Fruit fly (Drosophila melanogaster) whole organism, prepupa: ENCODE data around the gene Top3alpha.

Experiments
- CG10631 ChIP-seq: fragments of 200-800 bp; sonication (Bioruptor generic); optimal IDR thresholded peaks from 2 replicates; lab custom pipeline; 2016; ENCODE audit warnings: missing biosample characterization, missing genetic modification characterization
- CG10669 ChIP-seq: fragments of 200-800 bp; sonication (Bioruptor generic); optimal IDR thresholded peaks from 3 replicates; lab custom pipeline; 2018; ENCODE audit warnings: missing biosample characterization, mild to moderate bottlenecking, missing genetic modification characterization, moderate library complexity
- CG11294 ChIP-seq: fragments of 200-800 bp; sonication (Bioruptor generic); IDR thresholded peaks from 2 replicates; pipeline ENCODE4 v1.3.6; 2022; ENCODE audit warnings: missing biosample characterization, missing genetic modification characterization
- CG11762 ChIP-seq: fragments of 200-800 bp; sonication (Bioruptor generic); optimal IDR thresholded peaks from 3 replicates; lab custom pipeline; 2016; ENCODE audit warnings: missing biosample characterization, missing genetic modification characterization; ENCODE audit not compliant: insufficient read depth
- CG1621 ChIP-seq: fragments of 200-800 bp; sonication (Bioruptor generic); optimal IDR thresholded peaks from 3 replicates; lab custom pipeline; 2018; ENCODE audit warnings: missing biosample characterization, mild to moderate bottlenecking, missing genetic modification characterization
- CG16779 ChIP-seq: fragments of 200-800 bp; sonication (Bioruptor generic); optimal IDR thresholded peaks from 3 replicates; lab custom pipeline; 2017; ENCODE audit warnings: missing biosample characterization, mild to moderate bottlenecking, missing genetic modification characterization
- CG3032 ChIP-seq: fragments of 200-800 bp; optimal IDR thresholded peaks from 2 replicates; lab custom pipeline; 2019; ENCODE audit warnings: missing biosample characterization, mild to moderate bottlenecking, missing genetic modification characterization, moderate library complexity
- CG32006 ChIP-seq: fragments of 200-800 bp; sonication (Bioruptor generic); optimal IDR thresholded peaks from 3 replicates; lab custom pipeline; 2017; ENCODE audit warnings: missing biosample characterization, mild to moderate bottlenecking, missing genetic modification characterization
- CG3919 ChIP-seq: fragments of 200-800 bp; sonication (Bioruptor generic); optimal IDR thresholded peaks from 3 replicates; lab custom pipeline; 2016; ENCODE audit warnings: missing biosample characterization, missing genetic modification characterization
- CG4318 ChIP-seq: fragments of 200-800 bp; sonication (Bioruptor generic); optimal IDR thresholded peaks from 3 replicates; lab custom pipeline; 2017; ENCODE audit warnings: missing biosample characterization, mild to moderate bottlenecking, missing genetic modification characterization
- CG6163 ChIP-seq: fragments of 200-800 bp; sonication (Bioruptor generic); IDR thresholded peaks from 3 replicates; pipeline ENCODE4 v1.3.6; 2022; ENCODE audit warnings: missing biosample characterization, missing genetic modification characterization
- CG6276 ChIP-seq: fragments of 200-800 bp; sonication (Bioruptor generic); optimal IDR thresholded peaks from 2 replicates; lab custom pipeline; 2017; ENCODE audit warnings: missing biosample characterization, mild to moderate bottlenecking, missing genetic modification characterization
- Eip75B ChIP-seq: fragments of 200-800 bp; sonication (Bioruptor generic); optimal IDR thresholded peaks from 3 replicates; lab custom pipeline; 2016; ENCODE audit warnings: missing biosample characterization, missing genetic modification characterization
- Eip78C ChIP-seq: fragments of 200-800 bp; sonication (Bioruptor generic); peaks from one replicate; lab custom pipeline; 2016; ENCODE audit warnings: missing biosample characterization, missing genetic modification characterization
- Gug ChIP-seq: fragments of 200-800 bp; sonication (Bioruptor generic); IDR thresholded peaks from 2 replicates; pipeline ENCODE4 v1.3.6; 2022; ENCODE audit warnings: missing biosample characterization, missing genetic modification characterization
- Hr4 ChIP-seq: fragments of 200-800 bp; sonication (Bioruptor generic); optimal IDR thresholded peaks from 3 replicates; lab custom pipeline; 2016; ENCODE audit warnings: missing biosample characterization, missing genetic modification characterization
- Met ChIP-seq: fragments of 200-800 bp; sonication (Bioruptor generic); optimal IDR thresholded peaks from 3 replicates; lab custom pipeline; 2016; ENCODE audit warnings: missing biosample characterization, missing genetic modification characterization
- OdsH ChIP-seq: fragments of 200-800 bp; sonication (Bioruptor generic); optimal IDR thresholded peaks from 3 replicates; lab custom pipeline; 2016; ENCODE audit warnings: missing biosample characterization, missing genetic modification characterization
- Smox ChIP-seq: fragments of 200-800 bp; sonication (Bioruptor generic); optimal IDR thresholded peaks from 3 replicates; lab custom pipeline; 2016; ENCODE audit warnings: missing biosample characterization, missing genetic modification characterization
- Sox14 ChIP-seq: fragments of 200-800 bp; sonication (Bioruptor generic); optimal IDR thresholded peaks from 3 replicates; lab custom pipeline; 2016; ENCODE audit warnings: missing biosample characterization, missing genetic modification characterization
- Sox15 ChIP-seq: fragments of 200-800 bp; sonication (Bioruptor generic); optimal IDR thresholded peaks from 3 replicates; lab custom pipeline; 2016; ENCODE audit warnings: missing biosample characterization, missing genetic modification characterization
- achi ChIP-seq: fragments of 200-800 bp; sonication (Bioruptor generic); optimal IDR thresholded peaks from 3 replicates; lab custom pipeline; 2016; ENCODE audit warnings: missing biosample characterization, missing genetic modification characterization
- acj6 ChIP-seq: fragments of 200-800 bp; sonication (Bioruptor generic); optimal IDR thresholded peaks from 3 replicates; lab custom pipeline; 2016; ENCODE audit warnings: missing biosample characterization, missing genetic modification characterization
- esn ChIP-seq: fragments of 200-800 bp; sonication (Bioruptor generic); optimal IDR thresholded peaks from 2 replicates; lab custom pipeline; 2016; ENCODE audit warnings: missing biosample characterization, mild to moderate bottlenecking, missing genetic modification characterization, moderate library complexity
- fkh ChIP-seq: fragments of 200-800 bp; sonication (Bioruptor generic); optimal IDR thresholded peaks from 3 replicates; lab custom pipeline; 2017; ENCODE audit warnings: missing biosample characterization, mild to moderate bottlenecking, missing genetic modification characterization, moderate library complexity
- net ChIP-seq: fragments of 200-800 bp; sonication (Bioruptor generic); optimal IDR thresholded peaks from 3 replicates; lab custom pipeline; 2016; ENCODE audit warnings: missing biosample characterization, missing genetic modification characterization
- pdm3 ChIP-seq: fragments of 200-800 bp; sonication (Bioruptor generic); optimal IDR thresholded peaks from 3 replicates; lab custom pipeline; 2016; ENCODE audit warnings: missing biosample characterization, missing genetic modification characterization
- salr ChIP-seq, 2 experiments: fragments of 200-800 bp; sonication (Bioruptor generic); optimal IDR thresholded peaks; 3 replicates each; lab custom pipeline; 2016 to 2018; ENCODE audit warnings: missing biosample characterization in 2 of 2, missing genetic modification characterization in 2 of 2, mild to moderate bottlenecking in 1 of 2
- spab ChIP-seq: fragments of 200-800 bp; sonication (Bioruptor generic); optimal IDR thresholded peaks from 2 replicates; lab custom pipeline; 2017; ENCODE audit warnings: missing biosample characterization, mild to moderate bottlenecking, missing genetic modification characterization, missing genetic modification reagents
- svp ChIP-seq: fragments of 200-800 bp; sonication (Bioruptor generic); peaks from one replicate; lab custom pipeline; 2016; ENCODE audit warnings: missing biosample characterization, missing genetic modification characterization
- vri ChIP-seq: fragments of 200-800 bp; sonication (Bioruptor generic); optimal IDR thresholded peaks from 3 replicates; lab custom pipeline; 2016; ENCODE audit warnings: missing biosample characterization, mild to moderate bottlenecking, missing genetic modification characterization

The Top3alpha gene

DNA sequence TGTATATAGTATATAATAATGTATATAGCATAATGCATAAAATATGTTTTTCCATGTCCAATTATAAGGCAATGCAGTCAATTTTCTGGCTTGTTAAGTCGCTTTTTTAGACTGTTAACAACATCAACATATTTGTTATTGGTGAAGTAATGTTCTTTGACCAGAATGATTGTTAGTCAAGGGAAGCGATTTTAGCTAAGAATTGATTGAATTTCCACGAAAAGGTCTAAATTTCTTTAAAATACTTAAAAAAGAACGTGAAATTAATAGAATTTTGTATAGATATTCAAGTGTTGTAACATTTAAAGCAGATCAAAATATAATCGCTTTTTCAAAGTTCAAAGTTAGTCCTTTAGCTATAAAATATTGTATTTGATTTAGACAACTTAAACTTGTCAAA, 34.6 kb upstream of the Top3alpha start:
- TF ChIP-seq pdm3, result peak; percentile 1
- peak; percentile 0 for TF ChIP-seq Sox14 (GFP tag; lab: Kevin White, UChicago)
- TF ChIP-seq CG11762 (GFP tag; lab: Kevin White, UChicago), result no peak
- peak; percentile 84 for TF ChIP-seq Eip78C
- no peak for TF ChIP-seq Eip75B (GFP tag; lab: Kevin White, UChicago)
- peak; percentile 9 for TF ChIP-seq CG3919
- no peak for TF ChIP-seq CG16779 (tag; lab: Kevin White, UChicago)
- TF ChIP-seq salr (GFP tag; optimal IDR thresholded peaks at IDR 0.05; lab: Kevin White, UChicago), result peak in 1 of 2 experiments; percentile 36
- no peak for TF ChIP-seq Met (GFP tag; lab: Kevin White, UChicago)
- no peak for TF ChIP-seq Sox15 (GFP tag; lab: Kevin White, UChicago)
- TF ChIP-seq CG3032 (tag; lab: Kevin White, UChicago), result peak; percentile 10
- TF ChIP-seq Smox, result no peak
- no peak for TF ChIP-seq net
- TF ChIP-seq CG32006 (GFP tag; lab: Kevin White, UChicago), result peak; percentile 75
- peak; percentile 52 for TF ChIP-seq CG6276 (GFP tag; lab: Kevin White, UChicago)
- TF ChIP-seq Gug (GFP tag; lab: Robert Waterston, UW), result no peak
- TF ChIP-seq Hr4 (GFP tag; lab: Kevin White, UChicago), result peak; percentile 9
- peak; percentile 17 for TF ChIP-seq OdsH (GFP tag; lab: Kevin White, UChicago)
- TF ChIP-seq svp (GFP tag; lab: Kevin White, UChicago), result peak; percentile 48
- TF ChIP-seq CG11294 (GFP tag; lab: Robert Waterston, UW), result no peak
- TF ChIP-seq CG10631 (GFP tag; lab: Kevin White, UChicago), result peak; percentile 24
- TF ChIP-seq spab (GFP tag; lab: Kevin White, UChicago), result peak; percentile 0
- peak; percentile 58 for TF ChIP-seq CG4318
- TF ChIP-seq, all 60 proteins: peak for 14

dm6 chr2L:19463824-19464317, 34.1 kb upstream of the Top3alpha start, which contains the start of gene tj:
tj (plus strand) TSS chr2L:19464267.
- peak; percentile 60 for TF ChIP-seq svp (GFP tag; lab: Kevin White, UChicago)
- peak; percentile 12 for TF ChIP-seq Eip78C
- TF ChIP-seq CG1621 (tag; lab: Kevin White, UChicago), result no peak
- 0 out of 3 replicates have a peak, but pooled peaks have one; percentile 22 for TF ChIP-seq CG6163

DNA sequence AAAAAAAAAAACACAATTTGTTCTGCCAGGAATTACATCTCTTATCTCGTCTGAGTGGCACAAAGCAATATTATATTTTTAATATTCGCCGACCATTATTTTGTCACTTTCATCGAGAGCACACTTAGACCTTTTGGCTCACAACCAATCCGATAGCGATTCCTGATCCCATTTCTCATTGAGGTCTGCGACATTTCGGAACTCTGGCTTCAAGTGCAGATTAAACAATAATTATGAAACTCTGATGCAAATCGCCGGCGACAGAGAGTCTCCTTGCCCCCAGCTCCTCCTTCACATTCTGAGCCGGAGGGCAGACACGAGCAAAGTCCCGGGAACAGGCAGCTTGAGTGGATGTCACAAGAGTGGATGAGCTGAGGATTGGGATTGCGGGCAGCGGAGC, 28.9 kb upstream of the Top3alpha start:
- TF ChIP-seq esn (GFP tag; lab: Kevin White, UChicago) (no peak), vri (GFP tag; lab: Kevin White, UChicago) (peak; percentile 34), Sox15 (GFP tag; lab: Kevin White, UChicago) (no peak), svp (GFP tag; lab: Kevin White, UChicago) (peak; percentile 99)

dm6 chr2L:19469751-19470150, 28.2 kb upstream of the Top3alpha start:
- TF ChIP-seq CG10631 (GFP tag; lab: Kevin White, UChicago), result peak; percentile 14
- peak; percentile 0 for TF ChIP-seq acj6 (GFP tag; lab: Kevin White, UChicago)
- peak; percentile 16 for TF ChIP-seq achi (GFP tag; lab: Kevin White, UChicago)
- TF ChIP-seq CG10669, result no peak

dm6 chr2L:19472256-19472655, 25.7 kb upstream of the Top3alpha start:
- TF ChIP-seq esn (GFP tag; lab: Kevin White, UChicago) (no peak), CG1621 (tag; lab: Kevin White, UChicago) (no peak)

- TF ChIP-seq fkh (GFP tag; lab: Kevin White, UChicago), result no peak
- TF ChIP-seq svp (GFP tag; lab: Kevin White, UChicago), result peak; percentile 59
- no peak for TF ChIP-seq vri (GFP tag; lab: Kevin White, UChicago)
These were observed 24.5 kb upstream of the Top3alpha start for dm6 chr2L:19473397-19474009.
